Fruit fly (Drosophila melanogaster) whole organism, embryonic: ENCODE data around the gene DCTN1-p150.
A peak's percentile ranks its signal among the peaks of the same experiment; 100 is the strongest.

Experiments used
- B-H2 ChIP-seq: fragments of 200-800 bp; sonication (Bioruptor generic); optimal IDR thresholded peaks from 2 replicates; lab custom pipeline; 2018; ENCODE audit warnings: missing biosample characterization, mild to moderate bottlenecking, missing genetic modification characterization
- CG10366 ChIP-seq: fragments of 200-800 bp; sonication (Bioruptor generic); IDR thresholded peaks from 2 replicates; pipeline ENCODE4 v1.3.6; 2022; ENCODE audit warnings: missing biosample characterization, missing genetic modification characterization
- CG10543 ChIP-seq: fragments of 200-800 bp; sonication (Bioruptor generic); optimal IDR thresholded peaks from 3 replicates; lab custom pipeline; 2017; ENCODE audit warnings: missing biosample characterization, mild to moderate bottlenecking, missing genetic modification characterization, moderate library complexity
- CG10654 ChIP-seq: fragments of 200-800 bp; sonication (Bioruptor generic); optimal IDR thresholded peaks from 2 replicates; lab custom pipeline; 2016; ENCODE audit warnings: missing biosample characterization, missing genetic modification characterization
- CG11504 ChIP-seq: fragments of 200-800 bp; sonication (Bioruptor generic); optimal IDR thresholded peaks from 3 replicates; lab custom pipeline; 2019; ENCODE audit warnings: missing biosample characterization, mild to moderate bottlenecking, missing genetic modification characterization, moderate library complexity
- CG12071 ChIP-seq: fragments of 200-800 bp; sonication (Bioruptor generic); optimal IDR thresholded peaks from 3 replicates; lab custom pipeline; 2018; ENCODE audit warnings: missing biosample characterization, mild to moderate bottlenecking, missing genetic modification characterization
- CG12155 ChIP-seq: fragments of 200-800 bp; sonication (Bioruptor generic); optimal IDR thresholded peaks from 3 replicates; lab custom pipeline; 2016; ENCODE audit warnings: missing biosample characterization, missing genetic modification characterization
- CG13775 ChIP-seq: fragments of 200-800 bp; sonication (Bioruptor generic); optimal IDR thresholded peaks from 3 replicates; lab custom pipeline; 2017; ENCODE audit warnings: missing biosample characterization, mild to moderate bottlenecking, missing genetic modification characterization
- CG14014 ChIP-seq: fragments of 200-800 bp; sonication (Bioruptor generic); IDR thresholded peaks from 2 replicates; pipeline ENCODE4 v1.3.6; 2022; ENCODE audit warnings: missing biosample characterization, missing genetic modification characterization
- CG14441 ChIP-seq: fragments of 200-800 bp; sonication (Bioruptor generic); IDR thresholded peaks from 2 replicates; pipeline ENCODE4 v1.3.6; 2022; ENCODE audit warnings: missing biosample characterization, missing genetic modification characterization
- CG15269 ChIP-seq: fragments of 200-800 bp; sonication (Bioruptor generic); optimal IDR thresholded peaks from 2 replicates; lab custom pipeline; 2018; ENCODE audit warnings: missing biosample characterization, mild to moderate bottlenecking, missing genetic modification characterization, moderate library complexity
- CG15479 ChIP-seq: fragments of 200-800 bp; sonication (Bioruptor generic); optimal IDR thresholded peaks from 3 replicates; lab custom pipeline; 2019; ENCODE audit warnings: missing biosample characterization, mild to moderate bottlenecking, missing genetic modification characterization, moderate library complexity
- CG17612 ChIP-seq: fragments of 200-800 bp; sonication (Bioruptor generic); IDR thresholded peaks from 2 replicates; pipeline ENCODE4 v1.3.6; 2022; ENCODE audit warnings: missing biosample characterization, missing genetic modification characterization
- CG18619 ChIP-seq: fragments of 200-800 bp; sonication (Bioruptor generic); optimal IDR thresholded peaks from 3 replicates; lab custom pipeline; 2017; ENCODE audit warnings: missing biosample characterization, mild to moderate bottlenecking, missing genetic modification characterization
- CG2678 ChIP-seq: fragments of 200-800 bp; sonication (Bioruptor generic); optimal IDR thresholded peaks from 3 replicates; lab custom pipeline; 2019; ENCODE audit warnings: missing biosample characterization, mild to moderate bottlenecking, missing genetic modification characterization, moderate library complexity
- CG31441 ChIP-seq: fragments of 200-800 bp; sonication (Bioruptor generic); IDR thresholded peaks from 2 replicates; pipeline ENCODE4 v1.3.6; 2022; ENCODE audit warnings: missing biosample characterization, missing genetic modification characterization
- CG43689 ChIP-seq: fragments of 200-800 bp; sonication (Bioruptor generic); IDR thresholded peaks from 2 replicates; pipeline ENCODE4 v1.3.6; 2022; ENCODE audit warnings: missing biosample characterization, missing genetic modification characterization
- CG6689 ChIP-seq: fragments of 200-800 bp; sonication (Bioruptor generic); IDR thresholded peaks from 2 replicates; pipeline ENCODE4 v1.3.6; 2022; ENCODE audit warnings: missing biosample characterization, missing genetic modification characterization
- CG7928 ChIP-seq: fragments of 200-800 bp; sonication (Bioruptor generic); optimal IDR thresholded peaks from 2 replicates; lab custom pipeline; 2017; ENCODE audit warnings: missing biosample characterization, mild to moderate bottlenecking, missing genetic modification characterization
- CG8290 ChIP-seq, 3 experiments: fragments of 200-800 bp; sonication (Bioruptor generic); optimal IDR thresholded peaks; 2 replicates each; lab custom pipeline; 2016 to 2019; ENCODE audit warnings: missing biosample characterization in 3 of 3, missing genetic modification characterization in 3 of 3, mild to moderate bottlenecking in 2 of 3, moderate library complexity in 1 of 3
- CG9437 ChIP-seq: fragments of 200-800 bp; sonication (Bioruptor generic); optimal IDR thresholded peaks from 2 replicates; lab custom pipeline; 2018; ENCODE audit warnings: missing biosample characterization, mild to moderate bottlenecking, missing genetic modification characterization
- CG9727 ChIP-seq: fragments of 200-800 bp; sonication (Bioruptor generic); optimal IDR thresholded peaks from 3 replicates; lab custom pipeline; 2017; ENCODE audit warnings: missing biosample characterization, mild to moderate bottlenecking, missing genetic modification characterization
- Doc3 ChIP-seq: fragments of 200-800 bp; sonication (Bioruptor generic); IDR thresholded peaks from 3 replicates; pipeline ENCODE4 v1.3.6; 2022; ENCODE audit warnings: missing biosample characterization, missing genetic modification characterization; ENCODE audit not compliant: partially characterized antibody
- Ets65A ChIP-seq: fragments of 200-800 bp; sonication (Bioruptor generic); peaks from one replicate; lab custom pipeline; 2016; ENCODE audit warnings: missing biosample characterization, missing genetic modification characterization
- Fer3 ChIP-seq: fragments of 200-800 bp; sonication (Bioruptor generic); optimal IDR thresholded peaks from 2 replicates; lab custom pipeline; 2018; ENCODE audit warnings: missing biosample characterization, mild to moderate bottlenecking, missing genetic modification characterization, moderate library complexity
- HHEX ChIP-seq: fragments of 200-800 bp; sonication (Bioruptor generic); optimal IDR thresholded peaks from 3 replicates; lab custom pipeline; 2017; ENCODE audit warnings: missing biosample characterization, mild to moderate bottlenecking, missing genetic modification characterization, missing genetic modification reagents
- Hr78 ChIP-seq, 2 experiments: fragments of 200-800 bp in 1 of 2; fragments of >200 bp in 1 of 2; sonication (Bioruptor generic) in 1 of 2; optimal IDR thresholded peaks; 2 replicates each; lab custom pipeline; 2017 to 2019; ENCODE audit warnings: missing biosample characterization in 2 of 2, missing genetic modification characterization in 2 of 2, mild to moderate bottlenecking in 1 of 2, moderate library complexity in 1 of 2
- MESR4 ChIP-seq: fragments of 200-800 bp; sonication (Bioruptor generic); optimal IDR thresholded peaks from 2 replicates; lab custom pipeline; 2018; ENCODE audit warnings: missing biosample characterization, mild to moderate bottlenecking, missing genetic modification characterization, moderate library complexity
- Mad ChIP-seq: fragments of 200-800 bp; sonication (Bioruptor generic); optimal IDR thresholded peaks from 2 replicates; lab custom pipeline; 2016; ENCODE audit warnings: missing biosample characterization, missing genetic modification characterization
- Myb ChIP-seq: fragments of 200-800 bp; sonication (Bioruptor generic); optimal IDR thresholded peaks from 2 replicates; lab custom pipeline; 2016; ENCODE audit warnings: missing biosample characterization, missing genetic modification characterization
- NC2β ChIP-seq: fragments of 200-800 bp; sonication (Bioruptor generic); optimal IDR thresholded peaks from 2 replicates; lab custom pipeline; 2016; ENCODE audit warnings: missing biosample characterization, missing genetic modification characterization
- Sox102F ChIP-seq: fragments of 200-800 bp; sonication (Bioruptor generic); optimal IDR thresholded peaks from 2 replicates; lab custom pipeline; 2018; ENCODE audit warnings: missing biosample characterization, mild to moderate bottlenecking, missing genetic modification characterization, moderate library complexity
- Tbp ChIP-seq: fragments of >200 bp; optimal IDR thresholded peaks from 2 replicates; lab custom pipeline; 2018; ENCODE audit warnings: missing biosample characterization, missing genetic modification characterization
- chif ChIP-seq, 2 experiments: fragments of 200-800 bp; sonication (Bioruptor generic); optimal IDR thresholded peaks; 3 replicates each; lab custom pipeline; 2016; ENCODE audit warnings: missing biosample characterization in 2 of 2, missing genetic modification characterization in 2 of 2
- dmrt99B ChIP-seq: fragments of 200-800 bp; sonication (Bioruptor generic); optimal IDR thresholded peaks from 2 replicates; lab custom pipeline; 2018; ENCODE audit warnings: missing biosample characterization, mild to moderate bottlenecking, missing genetic modification characterization, moderate library complexity
- dpn ChIP-seq, 2 experiments: fragments of 200-800 bp; sonication (Bioruptor generic); optimal IDR thresholded peaks; 3 replicates each; lab custom pipeline; 2016; ENCODE audit warnings: missing biosample characterization in 2 of 2, missing genetic modification characterization in 2 of 2
- esg ChIP-seq: fragments of 200-800 bp; sonication (Bioruptor generic); conservative IDR thresholded peaks from 2 replicates; pipeline ENCODE4 v1.3.6; 2022; ENCODE audit warnings: missing biosample characterization, missing genetic modification characterization
- fd3F ChIP-seq: fragments of 200-800 bp; sonication (Bioruptor generic); optimal IDR thresholded peaks from 2 replicates; lab custom pipeline; 2018; ENCODE audit warnings: missing biosample characterization, mild to moderate bottlenecking, missing genetic modification characterization, moderate library complexity
- h ChIP-seq: fragments of >200 bp; optimal IDR thresholded peaks from 2 replicates; lab custom pipeline; 2017
- jumu ChIP-seq: fragments of 200-800 bp; sonication (Bioruptor generic); optimal IDR thresholded peaks from 3 replicates; lab custom pipeline; 2016; ENCODE audit warnings: missing biosample characterization, missing genetic modification characterization
- lola ChIP-seq, 3 experiments: fragments of >200 bp in 2 of 3; fragments of 200-800 bp in 1 of 3; sonication (Bioruptor generic) in 1 of 3; optimal IDR thresholded peaks; 2 replicates each; lab custom pipeline; 2017 to 2019; ENCODE audit warnings: missing biosample characterization in 3 of 3, missing genetic modification characterization in 3 of 3, mild to moderate bottlenecking in 1 of 3, moderate library complexity in 1 of 3
- luna ChIP-seq: fragments of 200-800 bp; sonication (Bioruptor generic); optimal IDR thresholded peaks from 2 replicates; lab custom pipeline; 2016; ENCODE audit warnings: missing biosample characterization, missing genetic modification characterization
- oc ChIP-seq: fragments of 200-800 bp; sonication (Bioruptor generic); optimal IDR thresholded peaks from 2 replicates; lab custom pipeline; 2018; ENCODE audit warnings: missing biosample characterization, mild to moderate bottlenecking, missing genetic modification characterization, moderate library complexity
- otp ChIP-seq: fragments of 200-800 bp; sonication (Bioruptor generic); IDR thresholded peaks from 3 replicates; pipeline ENCODE4, ENCODE4 v1.3.6; 2022; ENCODE audit warnings: missing biosample characterization, missing genetic modification characterization
- prd ChIP-seq, 3 experiments: fragments of >200 bp in 2 of 3; fragments of 200-800 bp in 1 of 3; sonication (Bioruptor generic) in 1 of 3; optimal IDR thresholded peaks in 2 of 3; IDR thresholded peaks in 1 of 3; 2 replicates in 2 of 3; 3 replicates in 1 of 3; pipeline versions ENCODE4 v1.3.6 to Lab custom; 2017 to 2022; ENCODE audit warnings: missing biosample characterization in 1 of 3, missing genetic modification characterization in 1 of 3
- pzg ChIP-seq: fragments of 200-800 bp; sonication (Bioruptor generic); optimal IDR thresholded peaks from 3 replicates; lab custom pipeline; 2018; ENCODE audit warnings: missing biosample characterization, mild to moderate bottlenecking, missing genetic modification characterization, moderate library complexity
- rib ChIP-seq: fragments of 200-800 bp; sonication (Bioruptor generic); IDR thresholded peaks from 2 replicates; pipeline ENCODE4 v1.3.6; 2022; ENCODE audit warnings: missing biosample characterization, missing genetic modification characterization
- slbo ChIP-seq: fragments of 200-800 bp; sonication (Bioruptor generic); IDR thresholded peaks from 2 replicates; pipeline ENCODE4 v1.3.6; 2022; ENCODE audit warnings: missing biosample characterization, missing genetic modification characterization
- sug ChIP-seq: fragments of 200-800 bp; optimal IDR thresholded peaks from 2 replicates; lab custom pipeline; 2019; ENCODE audit warnings: missing biosample characterization, mild to moderate bottlenecking, missing genetic modification characterization, moderate library complexity
- trh ChIP-seq: fragments of 200-800 bp; sonication (Bioruptor generic); optimal IDR thresholded peaks from 2 replicates; lab custom pipeline; 2016; ENCODE audit warnings: missing biosample characterization, missing genetic modification characterization
- zf30C ChIP-seq: fragments of 200-800 bp; sonication (Bioruptor generic); optimal IDR thresholded peaks from 3 replicates; lab custom pipeline; 2018; ENCODE audit warnings: missing biosample characterization, mild to moderate bottlenecking, missing genetic modification characterization

Gene DCTN1-p150

DNA sequence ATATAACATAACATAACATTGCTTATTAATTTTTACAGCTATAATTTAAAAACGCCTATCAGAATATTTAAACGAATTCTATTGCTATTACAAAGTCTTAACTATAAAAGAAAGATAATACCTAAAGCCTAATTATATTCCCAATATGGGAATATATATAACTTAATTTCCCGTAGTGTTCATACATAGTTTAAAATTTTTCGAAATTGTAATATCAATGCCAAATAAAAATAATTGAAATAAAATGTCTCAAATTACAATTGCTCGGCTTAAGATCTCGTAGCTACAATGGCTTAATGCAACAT is 25.2 kb upstream of the DCTN1-p150 start (continued):
- TF ChIP-seq CG17612 (GFP tag; lab: Robert Waterston, UW) (no peak), fd3F (GFP tag; lab: Kevin White, UChicago) (peak; percentile 16), CG10654 (GFP tag; lab: Kevin White, UChicago) (no peak), slbo (peak; percentile 44; the same call in 1 of the 2 replicates), Hr78 (GFP tag; optimal IDR thresholded peaks at IDR 0.05; lab: Kevin White, UChicago) (no peak), CG31441 (GFP tag; lab: Robert Waterston, UW) (no peak), otp (GFP tag; lab: Robert Waterston, UW) (no peak), sug (tag; lab: Kevin White, UChicago) (no peak), Mad (GFP tag; lab: Kevin White, UChicago) (no peak), CG7928 (GFP tag; lab: Kevin White, UChicago) (no peak), esg (GFP tag; lab: Robert Waterston, UW) (no peak), CG43689 (GFP tag; lab: Robert Waterston, UW) (no peak), NC2β (GFP tag; lab: Kevin White, UChicago) (no peak), CG6689 (no peak), CG12155 (no peak), CG9727 (GFP tag; lab: Kevin White, UChicago) (peak; percentile 8), luna (GFP tag; lab: Kevin White, UChicago) (no peak), Ets65A (GFP tag; lab: Kevin White, UChicago) (no peak), prd (optimal IDR thresholded peaks at IDR 0.05; lab: Kevin White, UChicago) (no peak), prd (GFP tag; IDR thresholded peaks at IDR 0.05; lab: Robert Waterston, UW) (no peak), h (no peak), B-H2 (GFP tag; lab: Kevin White, UChicago) (no peak), CG15479 (GFP tag; lab: Kevin White, UChicago) (no peak), CG10543 (GFP tag; lab: Kevin White, UChicago) (no peak), oc (tag; lab: Kevin White, UChicago) (no peak), CG15269 (tag; lab: Kevin White, UChicago) (peak; percentile 1), Myb (GFP tag; lab: Kevin White, UChicago) (no peak), MESR4 (GFP tag; lab: Kevin White, UChicago) (no peak), Sox102F (peak; percentile 44), CG14014 (GFP tag; lab: Robert Waterston, UW) (no peak), CG11504 (tag; lab: Kevin White, UChicago) (peak; percentile 46), CG13775 (GFP tag; lab: Kevin White, UChicago) (no peak), CG8290 (GFP tag; optimal IDR thresholded peaks at IDR 0.05; lab: Kevin White, UChicago) (no peak), CG8290 (tag; optimal IDR thresholded peaks at IDR 0.05; lab: Kevin White, UChicago) (no peak), rib (GFP tag; lab: Robert Waterston, UW) (no peak), Fer3 (tag; lab: Kevin White, UChicago) (peak; percentile 25), Tbp (GFP tag; lab: Kevin White, UChicago) (no peak), CG10366 (GFP tag; lab: Robert Waterston, UW) (no peak), chif (GFP tag; optimal IDR thresholded peaks at IDR 0.05; lab: Kevin White, UChicago) (no peak), Doc3 (GFP tag; lab: Robert Waterston, UW) (no peak), jumu (GFP tag; lab: Kevin White, UChicago) (no peak), HHEX (no peak), CG9437 (GFP tag; lab: Kevin White, UChicago) (peak; percentile 84), CG2678 (tag; lab: Kevin White, UChicago) (peak; percentile 60), dpn (GFP tag; optimal IDR thresholded peaks at IDR 0.05; lab: Kevin White, UChicago) (no peak), CG14441 (GFP tag; lab: Robert Waterston, UW) (no peak), pzg (GFP tag; lab: Kevin White, UChicago) (no peak), lola (GFP tag; optimal IDR thresholded peaks at IDR 0.05; lab: Kevin White, UChicago) (no peak), dmrt99B (peak; percentile 32), CG18619 (GFP tag; lab: Kevin White, UChicago) (no peak), trh (GFP tag; lab: Kevin White, UChicago) (no peak), CG12071 (GFP tag; lab: Kevin White, UChicago) (no peak), zf30C (GFP tag; lab: Kevin White, UChicago) (no peak)
